Worm (Caenorhabditis elegans) whole organism, early embryonic: ENCODE data around the gene srx-22.

Experiments
- B0310.2 ChIP-seq: sonication (generic microtip); optimal IDR thresholded peaks from 2 replicates; lab custom pipeline; 2016; ENCODE audit warnings: mild to moderate bottlenecking, missing genetic modification characterization, missing compliant biosample characterization
- aly-1 ChIP-seq: sonication (generic microtip); optimal IDR thresholded peaks from 2 replicates; lab custom pipeline; 2016; ENCODE audit warnings: missing genetic modification characterization, missing compliant biosample characterization
- ama-1 ChIP-seq: fragments of 150-350 bp; optimal IDR thresholded peaks from 2 replicates; lab custom pipeline; 2014
- ceh-36 ChIP-seq: sonication (generic microtip); optimal IDR thresholded peaks from 2 replicates; lab custom pipeline; 2016; ENCODE audit warnings: missing genetic modification characterization, inconsistent platforms, missing compliant biosample characterization
- ets-7 ChIP-seq: sonication (generic microtip); optimal IDR thresholded peaks from 2 replicates; lab custom pipeline; 2016; ENCODE audit warnings: missing genotype, missing genetic modification characterization, missing compliant biosample characterization
- flt-1 ChIP-seq: fragments of 200-800 bp; sonication (Bioruptor generic); IDR thresholded peaks from 2 replicates; pipeline ENCODE4 v1.3.6; 2022; ENCODE audit warnings: missing genetic modification characterization, missing compliant biosample characterization
- hmbx-1 ChIP-seq: sonication (generic microtip); optimal IDR thresholded peaks from 2 replicates; lab custom pipeline; 2016; ENCODE audit warnings: mild to moderate bottlenecking, missing genetic modification characterization, missing compliant biosample characterization
- hmg-4 ChIP-seq: fragments of 200-800 bp; sonication (Bioruptor generic); optimal IDR thresholded peaks from 2 replicates; lab custom pipeline; 2018; ENCODE audit warnings: mild to moderate bottlenecking, missing genetic modification characterization, missing compliant biosample characterization
- hnd-1 ChIP-seq: sonication (generic microtip); optimal IDR thresholded peaks from 2 replicates; lab custom pipeline; 2016; ENCODE audit warnings: missing genetic modification characterization, missing compliant biosample characterization
- pes-1 ChIP-seq: fragments of 200-800 bp; sonication (Bioruptor generic); IDR thresholded peaks from 2 replicates; pipeline ENCODE4 v1.3.6; 2022; ENCODE audit warnings: missing genetic modification reagents, missing genetic modification characterization, missing compliant biosample characterization
- scrt-1 ChIP-seq: fragments of 200-800 bp; sonication (Bioruptor generic); IDR thresholded peaks from 2 replicates; pipeline ENCODE4 v1.3.6; 2022; ENCODE audit warnings: missing genetic modification characterization, missing compliant biosample characterization
- sea-1 ChIP-seq: fragments of 200-800 bp; sonication (Bioruptor generic); conservative IDR thresholded peaks from 2 replicates; pipeline ENCODE4 v1.3.6; 2022; ENCODE audit warnings: missing genetic modification characterization, missing compliant biosample characterization
- tbx-11 ChIP-seq: fragments of 200-800 bp; sonication (Bioruptor generic); IDR thresholded peaks from 2 replicates; pipeline ENCODE4 v1.3.6; 2022; ENCODE audit warnings: missing genetic modification characterization, missing compliant biosample characterization
- tbx-37 ChIP-seq: fragments of 200-800 bp; sonication (Bioruptor generic); conservative IDR thresholded peaks from 2 replicates; pipeline ENCODE4 v1.3.6; 2022; ENCODE audit warnings: missing genetic modification reagents, missing genetic modification characterization, missing compliant biosample characterization

DNA sequence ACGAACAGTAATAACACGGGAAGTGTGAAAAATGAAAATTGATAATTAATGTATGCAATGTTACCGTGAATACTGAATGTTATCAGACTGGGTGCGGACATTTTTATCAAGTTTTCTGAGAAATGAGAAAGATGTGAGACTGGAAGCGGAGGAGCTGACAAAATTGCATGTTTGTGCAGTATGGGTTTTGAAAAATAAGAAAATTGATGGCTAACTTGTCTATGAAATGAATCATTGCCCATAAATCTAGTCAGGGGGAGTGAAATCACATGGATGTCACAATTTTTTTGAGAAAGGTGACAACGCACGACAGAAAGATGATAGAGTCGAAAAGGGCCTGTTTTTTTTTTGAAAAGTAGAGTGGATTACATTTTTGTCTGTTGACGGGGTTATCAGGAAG, 8.4 kb upstream of the srx-22 start, which contains the start of gene sru-24:
- TF ChIP-seq ceh-36 (tag; lab: Kevin White, UChicago) (no peak), hmbx-1 (tag; lab: Kevin White, UChicago) (no peak), ama-1 (lab: Kevin White, UChicago) (no peak), hnd-1 (no peak), aly-1 (tag; lab: Kevin White, UChicago) (no peak), tbx-37 (GFP tag; lab: Robert Waterston, UW) (no peak), pes-1 (GFP tag; lab: Robert Waterston, UW) (no peak), flt-1 (GFP tag; lab: Robert Waterston, UW) (no peak), ets-7 (tag; lab: Kevin White, UChicago) (no peak), hmg-4 (GFP tag; lab: Kevin White, UChicago) (no peak), B0310.2 (tag; lab: Kevin White, UChicago) (no peak), tbx-11 (GFP tag; lab: Robert Waterston, UW) (no peak), scrt-1 (no peak), sea-1 (GFP tag; lab: Robert Waterston, UW) (no peak)
